Fruit fly (Drosophila melanogaster): ENCODE results near the gene FASN2.

DNA sequence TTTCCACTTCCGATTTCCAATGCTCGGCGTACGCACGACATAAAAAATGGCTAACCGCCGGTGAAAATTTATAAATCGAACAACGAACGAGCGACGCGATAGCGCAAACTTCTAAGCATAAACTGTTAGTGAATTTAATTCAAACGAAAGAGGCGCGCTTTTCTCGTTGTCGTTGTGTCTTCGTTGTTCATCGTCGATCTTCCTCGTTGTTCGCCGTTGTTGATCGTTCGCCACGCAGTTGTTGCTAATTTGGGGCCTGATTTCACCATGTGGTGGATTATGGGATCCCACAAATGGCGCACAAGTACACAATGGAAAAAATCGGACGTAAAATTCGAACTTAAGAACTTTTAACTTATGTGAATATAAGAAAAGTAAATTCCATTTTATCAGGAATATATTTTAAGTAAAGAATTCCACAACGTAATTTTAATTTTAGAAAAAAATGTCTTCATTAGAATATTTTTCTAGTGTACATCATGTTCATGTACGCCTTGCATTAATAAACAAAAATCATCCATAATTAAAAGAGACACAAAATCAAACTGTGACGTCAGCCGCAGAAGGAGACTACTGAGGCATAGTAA, 42.6 kb downstream of the FASN2 start:
- TF ChIP-seq CTCF (optimal IDR thresholded peaks at IDR 0.05) (no peak), CG8478 (optimal IDR thresholded peaks at IDR 0.05) (no peak)

Data from S2 (cell line).